Worm (Caenorhabditis elegans) whole organism, young adult: ENCODE data around the gene irld-2.

Experiments
- B0019.2 ChIP-seq: fragments of 200-800 bp; sonication (Bioruptor generic); conservative IDR thresholded peaks from 2 replicates; pipeline ENCODE4 v1.3.6; 2022; ENCODE audit warnings: missing genetic modification reagents, missing genetic modification characterization, missing compliant biosample characterization
- B0261.1 ChIP-seq: sonication (generic microtip); optimal IDR thresholded peaks from 2 replicates; lab custom pipeline; 2016; ENCODE audit warnings: mild to moderate bottlenecking, missing genetic modification characterization, moderate library complexity, missing compliant biosample characterization
- B0336.3 ChIP-seq: fragments of 200-800 bp; sonication (Bioruptor generic); IDR thresholded peaks from 2 replicates; pipeline ENCODE4 v1.3.6; 2022; ENCODE audit warnings: missing genetic modification characterization, missing compliant biosample characterization
- C06A6.2 ChIP-seq: fragments of 200-800 bp; sonication (Bioruptor generic); conservative IDR thresholded peaks from 2 replicates; pipeline ENCODE4 v1.3.6; 2022; ENCODE audit warnings: missing genetic modification characterization, missing compliant biosample characterization
- D2030.7 ChIP-seq: fragments of 200-800 bp; sonication (Bioruptor generic); IDR thresholded peaks from 2 replicates; pipeline ENCODE4 v1.3.6; 2022; ENCODE audit warnings: missing genetic modification reagents, missing genetic modification characterization, missing compliant biosample characterization
- F22D6.2 ChIP-seq: sonication (generic microtip); optimal IDR thresholded peaks from 2 replicates; lab custom pipeline; 2016; ENCODE audit warnings: mild to moderate bottlenecking, missing genetic modification characterization, missing compliant biosample characterization
- F37B4.10 ChIP-seq: fragments of 200-800 bp; sonication (Bioruptor generic); IDR thresholded peaks from 2 replicates; pipeline ENCODE4 v1.3.6; 2022; ENCODE audit warnings: missing genetic modification characterization, missing compliant biosample characterization
- F39B2.1 ChIP-seq: fragments of 200-800 bp; sonication (Bioruptor generic); IDR thresholded peaks from 2 replicates; pipeline ENCODE4 v1.3.6; 2022; ENCODE audit warnings: missing genetic modification reagents, missing genetic modification characterization, missing compliant biosample characterization
- F52B5.7 ChIP-seq: sonication (generic microtip); optimal IDR thresholded peaks from 2 replicates; lab custom pipeline; 2016; ENCODE audit warnings: mild to moderate bottlenecking, missing genetic modification characterization, missing compliant biosample characterization
- F57C9.4 ChIP-seq: sonication (generic microtip); optimal IDR thresholded peaks from 2 replicates; lab custom pipeline; 2017; ENCODE audit warnings: mild to moderate bottlenecking, missing genetic modification characterization, missing compliant biosample characterization
- T07F8.4 ChIP-seq: sonication (generic microtip); optimal IDR thresholded peaks from 2 replicates; lab custom pipeline; 2016; ENCODE audit warnings: mild to moderate bottlenecking, missing genetic modification characterization, moderate library complexity, missing compliant biosample characterization
- Y53F4B.3 ChIP-seq: fragments of 200-800 bp; sonication (Bioruptor generic); IDR thresholded peaks from 2 replicates; pipeline ENCODE4 v1.3.6; 2022; ENCODE audit warnings: missing genetic modification reagents, missing genetic modification characterization, missing compliant biosample characterization
- Y79H2A.3 ChIP-seq: fragments of 200-800 bp; sonication (Bioruptor generic); conservative IDR thresholded peaks from 2 replicates; pipeline ENCODE4 v1.3.6; 2022; ENCODE audit warnings: missing genetic modification reagents, missing genetic modification characterization, missing compliant biosample characterization
- Y95B8A.8 ChIP-seq: fragments of 200-800 bp; sonication (Bioruptor generic); IDR thresholded peaks from 2 replicates; pipeline ENCODE4 v1.3.6; 2022; ENCODE audit warnings: missing genetic modification reagents, missing genetic modification characterization, missing compliant biosample characterization
- ama-1 ChIP-seq, 3 experiments: fragments of 150-350 bp in 1 of 3; sonication (generic microtip) in 2 of 3; optimal IDR thresholded peaks; 2 replicates each; lab custom pipeline; 2014 to 2018; ENCODE audit warnings: missing biosample characterization in 2 of 3, missing genetic modification characterization in 2 of 3, missing genetic modification reagents in 2 of 3
- atf-7 ChIP-seq: sonication (generic microtip); optimal IDR thresholded peaks from 2 replicates; lab custom pipeline; 2017; ENCODE audit warnings: mild to moderate bottlenecking, missing genetic modification characterization, missing compliant biosample characterization
- attf-6 ChIP-seq: fragments of 200-800 bp; sonication (Bioruptor generic); IDR thresholded peaks from 2 replicates; pipeline ENCODE4 v1.3.6; 2022; ENCODE audit warnings: missing genetic modification reagents, missing genetic modification characterization, missing compliant biosample characterization
- ceh-27 ChIP-seq: fragments of 200-800 bp; sonication (Bioruptor generic); optimal IDR thresholded peaks from 2 replicates; lab custom pipeline; 2018; ENCODE audit warnings: mild to moderate bottlenecking, missing genetic modification characterization, moderate library complexity, missing compliant biosample characterization
- chd-7 ChIP-seq: sonication (generic microtip); optimal IDR thresholded peaks from 2 replicates; lab custom pipeline; 2016; ENCODE audit warnings: mild to moderate bottlenecking, missing genetic modification characterization, moderate library complexity, missing compliant biosample characterization
- die-1 ChIP-seq: sonication (generic microtip); optimal IDR thresholded peaks from 2 replicates; lab custom pipeline; 2016; ENCODE audit warnings: missing genotype, mild to moderate bottlenecking, missing genetic modification characterization, missing compliant biosample characterization
- ekl-4 ChIP-seq: fragments of 200-800 bp; sonication (Bioruptor generic); IDR thresholded peaks from 2 replicates; pipeline ENCODE4 v1.3.6; 2022; ENCODE audit warnings: missing genetic modification reagents, missing genetic modification characterization, missing compliant biosample characterization
- gei-17 ChIP-seq: fragments of 200-800 bp; sonication (Bioruptor generic); optimal IDR thresholded peaks from 2 replicates; lab custom pipeline; 2018; ENCODE audit warnings: mild to moderate bottlenecking, missing genetic modification characterization, missing compliant biosample characterization
- him-1 ChIP-seq: sonication (generic microtip); optimal IDR thresholded peaks from 2 replicates; lab custom pipeline; 2016; ENCODE audit warnings: missing genotype, missing genetic modification reagents, missing genetic modification characterization, missing compliant biosample characterization
- hlh-26 ChIP-seq: fragments of 200-800 bp; sonication (Bioruptor generic); conservative IDR thresholded peaks from 2 replicates; pipeline ENCODE4 v1.3.6; 2022; ENCODE audit warnings: missing genetic modification reagents, missing genetic modification characterization, missing compliant biosample characterization
- lin-26 ChIP-seq: fragments of 200-800 bp; sonication (Bioruptor generic); IDR thresholded peaks from 2 replicates; pipeline ENCODE4 v1.3.6; 2022; ENCODE audit warnings: missing genetic modification reagents, missing genetic modification characterization, missing compliant biosample characterization
- lin-40 ChIP-seq: sonication (generic microtip); optimal IDR thresholded peaks from 2 replicates; lab custom pipeline; 2016; ENCODE audit warnings: missing genetic modification characterization, mild to moderate bottlenecking, missing compliant biosample characterization, missing genotype, missing genetic modification reagents
- lir-1 ChIP-seq: fragments of 200-800 bp; sonication (Bioruptor generic); conservative IDR thresholded peaks from 2 replicates; pipeline ENCODE4 v1.3.6; 2022; ENCODE audit warnings: missing genetic modification reagents, missing genetic modification characterization, missing compliant biosample characterization
- madf-6 ChIP-seq: fragments of 200-800 bp; sonication (Bioruptor generic); IDR thresholded peaks from 2 replicates; pipeline ENCODE4 v1.3.6; 2022; ENCODE audit warnings: missing genetic modification reagents, missing genetic modification characterization, missing compliant biosample characterization
- mcd-1 ChIP-seq: fragments of 200-800 bp; sonication (Bioruptor generic); IDR thresholded peaks from 2 replicates; pipeline ENCODE4 v1.3.6; 2022; ENCODE audit warnings: missing genetic modification reagents, missing genetic modification characterization, missing compliant biosample characterization
- pha-4 ChIP-seq: fragments of 150-350 bp; sonication (generic microtip); optimal IDR thresholded peaks from 2 replicates; lab custom pipeline; 2014; ENCODE audit warnings: missing biosample characterization, missing genetic modification reagents, missing genetic modification characterization
- rcor-1 ChIP-seq: fragments of 200-800 bp; sonication (Bioruptor generic); IDR thresholded peaks from 2 replicates; pipeline ENCODE4 v1.3.6; 2022; ENCODE audit warnings: missing genetic modification reagents, missing genetic modification characterization, missing compliant biosample characterization
- repo-1 ChIP-seq: sonication (generic microtip); optimal IDR thresholded peaks from 2 replicates; lab custom pipeline; 2017; ENCODE audit warnings: mild to moderate bottlenecking, missing genetic modification characterization, missing compliant biosample characterization
- rpc-1 ChIP-seq, 2 experiments: fragments of 150-350 bp in 1 of 2; sonication (generic microtip) in 1 of 2; optimal IDR thresholded peaks; 2 replicates each; lab custom pipeline; 2014 to 2018; ENCODE audit warnings: missing biosample characterization in 1 of 2, missing genetic modification characterization in 1 of 2, missing genetic modification reagents in 1 of 2, missing genotype in 1 of 2
- snpc-1.1 ChIP-seq: sonication (generic microtip); optimal IDR thresholded peaks from 2 replicates; lab custom pipeline; 2017; ENCODE audit warnings: missing genetic modification characterization, mild to moderate bottlenecking, missing compliant biosample characterization, antibody characterized with exemption, moderate library complexity, missing genotype, missing genetic modification reagents; ENCODE audit not compliant: insufficient read depth
- snpc-1.3 ChIP-seq: sonication (generic microtip); optimal IDR thresholded peaks from 2 replicates; lab custom pipeline; 2017; ENCODE audit warnings: missing genetic modification characterization, mild to moderate bottlenecking, missing compliant biosample characterization, antibody characterized with exemption, moderate library complexity, missing genotype, missing genetic modification reagents; ENCODE audit not compliant: insufficient read depth
- snpc-3.4 ChIP-seq: sonication (generic microtip); optimal IDR thresholded peaks from 2 replicates; lab custom pipeline; 2017; ENCODE audit warnings: missing genetic modification characterization, mild to moderate bottlenecking, missing compliant biosample characterization, antibody characterized with exemption, moderate library complexity, missing genotype, missing genetic modification reagents
- snpc-4 ChIP-seq, 5 experiments: fragments of 150-350 bp in 1 of 5; sonication (generic microtip) in 4 of 5; optimal IDR thresholded peaks; 2 replicates each; lab custom pipeline; 2014 to 2018; ENCODE audit warnings: missing genetic modification characterization in 5 of 5, missing biosample characterization in 3 of 5, antibody characterized with exemption in 2 of 5, mild to moderate bottlenecking in 2 of 5, missing compliant biosample characterization in 2 of 5, missing genotype in 2 of 5, moderate library complexity in 2 of 5, missing genetic modification reagents in 1 of 5
- tbp1 ChIP-seq: fragments of 200-800 bp; sonication (Bioruptor generic); optimal IDR thresholded peaks from 2 replicates; lab custom pipeline; 2018; ENCODE audit warnings: mild to moderate bottlenecking, missing genetic modification characterization, missing compliant biosample characterization
- xnd-1 ChIP-seq: sonication (generic microtip); optimal IDR thresholded peaks from 2 replicates; lab custom pipeline; 2016; ENCODE audit warnings: missing genotype, missing genetic modification reagents, missing genetic modification characterization, missing compliant biosample characterization
- zfh-2 ChIP-seq: fragments of 200-800 bp; sonication (Bioruptor generic); conservative IDR thresholded peaks from 2 replicates; pipeline ENCODE4 v1.3.6; 2022; ENCODE audit warnings: missing genetic modification reagents, missing genetic modification characterization, missing compliant biosample characterization
- ztf-18 ChIP-seq: sonication (generic microtip); optimal IDR thresholded peaks from 2 replicates; lab custom pipeline; 2016; ENCODE audit warnings: missing genotype, mild to moderate bottlenecking, missing genetic modification characterization, missing compliant biosample characterization
- ztf-26 ChIP-seq: sonication (generic microtip); optimal IDR thresholded peaks from 2 replicates; lab custom pipeline; 2017; ENCODE audit warnings: missing genetic modification characterization, missing compliant biosample characterization
- ztf-3 ChIP-seq: fragments of 200-800 bp; sonication (Bioruptor generic); optimal IDR thresholded peaks from 2 replicates; lab custom pipeline; 2018; ENCODE audit warnings: mild to moderate bottlenecking, missing genetic modification characterization, missing compliant biosample characterization
- ztf-6 ChIP-seq: fragments of 200-800 bp; sonication (Bioruptor generic); IDR thresholded peaks from 2 replicates; pipeline ENCODE4 v1.3.6; 2022; ENCODE audit warnings: missing genetic modification reagents, missing genetic modification characterization, missing compliant biosample characterization

Gene irld-2

DNA sequence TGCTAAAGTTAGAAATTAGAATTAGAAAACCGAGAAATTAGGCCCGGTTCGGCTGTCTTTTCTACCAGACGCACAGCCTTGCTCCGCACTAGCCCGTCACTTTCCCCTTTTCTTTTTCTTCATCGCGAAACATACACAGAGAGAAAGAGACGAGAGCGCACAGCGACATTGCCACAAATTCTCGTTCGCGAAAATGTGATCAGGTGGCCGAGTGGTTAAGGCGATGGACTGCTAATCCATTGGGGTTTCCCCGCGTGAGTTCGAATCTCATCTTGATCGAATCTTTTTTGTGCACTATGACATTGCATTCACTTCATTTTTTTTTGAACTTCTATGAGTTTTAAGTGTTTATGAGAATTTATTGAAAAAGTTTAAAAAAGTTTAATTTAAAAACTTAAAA is 47.6 kb upstream of the irld-2 start (continued):
- TF ChIP-seq attf-6 (no peak), ztf-18 (peak; percentile 14), Y79H2A.3 (no peak), lir-1 (GFP tag; lab: Robert Waterston, UW) (no peak), F22D6.2 (tag; lab: Kevin White, UChicago) (no peak), snpc-1.1 (tag; lab: Kevin White, UChicago) (no peak), B0019.2 (GFP tag; lab: Robert Waterston, UW) (no peak), Y53F4B.3 (peak; percentile 50; the same call in 1 of the 2 replicates), chd-7 (no peak), ztf-6 (GFP tag; lab: Robert Waterston, UW) (no peak), T07F8.4 (tag; lab: Kevin White, UChicago) (peak; percentile 38), xnd-1 (tag; lab: Kevin White, UChicago) (no peak), repo-1 (no peak), B0336.3 (GFP tag; lab: Robert Waterston, UW) (peak; percentile 48; the same call in 1 of the 2 replicates), lin-26 (peak; percentile 84), ceh-27 (GFP tag; lab: Kevin White, UChicago) (peak; percentile 57), C06A6.2 (GFP tag; lab: Robert Waterston, UW) (0 out of 2 replicates have a peak, but pooled peaks have one; percentile 34), Y95B8A.8 (GFP tag; lab: Robert Waterston, UW) (no peak), pha-4 (tag; lab: Kevin White, UChicago) (no peak), snpc-3.4 (tag; lab: Kevin White, UChicago) (no peak), F57C9.4 (tag; lab: Kevin White, UChicago) (no peak), F39B2.1 (GFP tag; lab: Robert Waterston, UW) (no peak), hlh-26 (GFP tag; lab: Robert Waterston, UW) (no peak), ekl-4 (GFP tag; lab: Robert Waterston, UW) (peak; percentile 51; the same call in 1 of the 2 replicates), madf-6 (GFP tag; lab: Robert Waterston, UW) (no peak; the same call in 1 of the 2 replicates), F37B4.10 (GFP tag; lab: Robert Waterston, UW) (no peak), rcor-1 (GFP tag; lab: Robert Waterston, UW) (peak; percentile 68), F52B5.7 (no peak), rpc-1 (optimal IDR thresholded peaks at IDR 0.05; lab: Kevin White, UChicago) (peak; percentile 62), rpc-1 (tag; optimal IDR thresholded peaks at IDR 0.05; lab: Kevin White, UChicago) (peak; percentile 79)

DNA sequence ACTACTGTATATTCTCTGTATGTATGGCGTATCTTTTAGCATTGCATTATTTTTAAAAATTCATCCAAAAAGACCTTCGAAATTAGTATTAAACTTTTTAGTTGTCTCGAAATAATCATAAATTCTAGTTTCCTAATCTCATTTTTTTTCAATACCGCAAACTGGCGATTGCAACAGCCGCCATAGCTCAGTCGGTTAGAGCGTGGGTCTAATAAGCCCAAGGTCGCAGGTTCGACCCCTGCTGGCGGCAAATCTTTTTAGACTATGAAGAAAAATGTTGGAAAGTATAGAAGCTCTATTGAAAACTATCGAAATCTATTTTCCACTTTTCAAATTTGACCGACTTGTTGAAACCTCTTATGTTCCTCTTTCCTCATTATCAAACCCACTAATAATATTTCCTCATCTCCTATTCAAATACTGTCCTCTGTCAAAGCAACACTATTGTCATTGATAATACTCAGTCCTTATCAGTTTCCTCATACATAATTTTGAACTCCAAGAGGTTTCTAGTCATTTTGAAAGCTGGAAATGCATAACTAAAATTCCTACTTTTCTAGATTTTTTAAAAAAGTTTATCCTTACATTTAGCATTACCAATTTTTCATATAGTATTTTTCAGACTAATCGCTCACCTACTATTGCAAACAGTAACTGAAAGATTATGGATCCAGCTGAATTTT is 41.1 kb upstream of the irld-2 start, which contains the start of gene jmjd-3.3:
Gene jmjd-3.3, plus strand, starts transcription at position 633 of the 683 bp plus-strand sequence.
- TF ChIP-seq ztf-6 (GFP tag; lab: Robert Waterston, UW) = no peak
- peak; percentile 59 for TF ChIP-seq rpc-1 (optimal IDR thresholded peaks at IDR 0.05; lab: Kevin White, UChicago)
- peak; percentile 82 for TF ChIP-seq rpc-1 (tag; optimal IDR thresholded peaks at IDR 0.05; lab: Kevin White, UChicago)
- TF ChIP-seq snpc-3.4 (tag; lab: Kevin White, UChicago) = peak; percentile 35
- no peak for TF ChIP-seq ama-1 (optimal IDR thresholded peaks at IDR 0.05; lab: Kevin White, UChicago)
- TF ChIP-seq ama-1 (GFP tag; optimal IDR thresholded peaks at IDR 0.05; lab: Kevin White, UChicago) = peak in 1 of 2 experiments; percentile 26
- no peak for TF ChIP-seq mcd-1 (GFP tag; lab: Robert Waterston, UW)
- TF ChIP-seq zfh-2 = no peak
- TF ChIP-seq B0261.1 (tag; lab: Kevin White, UChicago) = peak; percentile 61
- no peak for TF ChIP-seq ztf-3
- peak; percentile 81 for TF ChIP-seq tbp1 (GFP tag; lab: Kevin White, UChicago)
- TF ChIP-seq him-1 (tag; lab: Kevin White, UChicago) = peak; percentile 2
- TF ChIP-seq die-1 (tag; lab: Kevin White, UChicago) = peak; percentile 20
- TF ChIP-seq lin-26 = peak; percentile 44; the same call in 1 of the 2 replicates
- no peak for TF ChIP-seq snpc-4 (GFP tag; optimal IDR thresholded peaks at IDR 0.05; lab: Kevin White, UChicago)
- peak in 1 of 4 experiments; percentile 47 for TF ChIP-seq snpc-4 (tag; optimal IDR thresholded peaks at IDR 0.05; lab: Kevin White, UChicago)
- TF ChIP-seq ztf-26 = no peak
- TF ChIP-seq gei-17 (GFP tag; lab: Kevin White, UChicago) = no peak
- no peak for TF ChIP-seq atf-7 (tag; lab: Kevin White, UChicago)
- peak; percentile 58; the same call in 1 of the 2 replicates for TF ChIP-seq D2030.7 (GFP tag; lab: Robert Waterston, UW)
- no peak for TF ChIP-seq lin-40
- TF ChIP-seq snpc-1.3 (tag; lab: Kevin White, UChicago) = peak; percentile 22
